Worm (Caenorhabditis elegans): ENCODE data around the gene CD4.1.

ce11 chrV:5617301-5617700, 10.9 kb downstream of the CD4.1 start, which contains the start of gene M03E7.2:
- TF ChIP-seq mab-5 (tag; optimal IDR thresholded peaks at IDR 0.05) (no peak), lin-39 (tag; optimal IDR thresholded peaks at IDR 0.05) (no peak), ama-1 (optimal IDR thresholded peaks at IDR 0.05) (no peak), lsy-2 (tag; optimal IDR thresholded peaks at IDR 0.05) (no peak), unc-62 (GFP tag; optimal IDR thresholded peaks at IDR 0.05) (no peak), lin-11 (tag; optimal IDR thresholded peaks at IDR 0.05) (no peak)
